Fruit fly (Drosophila melanogaster): ENCODE measurements around the gene plh.

The plh gene

DNA sequence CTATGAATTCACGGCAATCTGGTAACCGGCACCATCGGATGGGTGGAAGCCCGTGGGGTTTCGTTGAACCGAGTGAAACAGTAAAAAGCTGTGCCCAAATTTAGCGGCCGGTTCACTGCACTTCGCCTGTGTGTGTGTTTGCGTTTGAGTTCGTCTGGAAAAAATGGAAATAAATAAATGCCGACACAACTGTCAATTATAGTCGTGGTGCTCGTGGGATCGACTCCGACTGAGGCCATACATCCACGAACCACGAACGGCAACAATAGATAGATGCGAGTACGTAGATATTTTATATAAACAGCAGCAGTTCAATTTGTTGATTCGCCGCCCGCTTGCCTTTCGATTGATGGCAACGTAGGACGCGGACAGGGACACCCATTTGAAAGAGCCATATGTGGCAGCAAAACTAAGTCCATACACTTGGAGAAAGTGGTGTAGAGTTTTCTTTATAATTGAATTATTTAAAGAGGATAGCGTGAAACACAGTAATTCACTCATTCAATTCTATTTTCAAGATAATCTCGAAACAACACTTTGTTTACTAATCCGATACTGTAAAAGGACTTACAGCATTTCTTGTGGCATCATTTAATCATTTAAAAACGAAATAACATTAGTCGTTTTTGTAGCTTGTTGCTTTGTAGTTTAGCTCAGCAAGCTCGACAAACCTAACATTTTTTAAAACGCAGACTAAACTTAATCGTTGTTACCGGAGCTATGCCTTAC, 15.1 kb downstream of the plh start (continued):
- peak; percentile 11 for TF ChIP-seq CG7839 (tag; optimal IDR thresholded peaks at IDR 0.05)
- no peak for TF ChIP-seq caup (GFP tag; optimal IDR thresholded peaks at IDR 0.05; ENCODE audit: severe bottlenecking)
- TF ChIP-seq Sox102F (GFP tag; optimal IDR thresholded peaks at IDR 0.05), result peak; percentile 3
- TF ChIP-seq chinmo (GFP tag; IDR thresholded peaks at IDR 0.05; ENCODE audit: partially characterized antibody), result peak; percentile 54; the same call in 1 of the 4 replicates
- peak; percentile 27 for TF ChIP-seq CG8388 (GFP tag; optimal IDR thresholded peaks at IDR 0.05)
- peak; percentile 11 for TF ChIP-seq CG1602 (GFP tag; optimal IDR thresholded peaks at IDR 0.05)
- 0 out of 2 replicates have a peak, but pooled peaks have one; percentile 18 for TF ChIP-seq Rfx (GFP tag; IDR thresholded peaks at IDR 0.05)
- no peak for TF ChIP-seq CG31224 (GFP tag; IDR thresholded peaks at IDR 0.05)
- 0 out of 3 replicates have a peak, but pooled peaks have one; percentile 9 for TF ChIP-seq row (GFP tag; IDR thresholded peaks at IDR 0.05)
- no peak for TF ChIP-seq CG9215 (GFP tag; IDR thresholded peaks at IDR 0.05)
- TF ChIP-seq Mad (GFP tag; optimal IDR thresholded peaks at IDR 0.05), result peak; percentile 16
- peak; percentile 17 for TF ChIP-seq Hmr (GFP tag; optimal IDR thresholded peaks at IDR 0.05)
- peak; percentile 8 for TF ChIP-seq CG13424 (tag; optimal IDR thresholded peaks at IDR 0.05)
- TF ChIP-seq ci (GFP tag; IDR thresholded peaks at IDR 0.05), result peak; percentile 20; the same call in 1 of the 3 replicates
- peak; percentile 2 for TF ChIP-seq tio (GFP tag; optimal IDR thresholded peaks at IDR 0.05)
- no peak for TF ChIP-seq pzg (GFP tag; optimal IDR thresholded peaks at IDR 0.05)
- no peak for TF ChIP-seq CG11093 (GFP tag; IDR thresholded peaks at IDR 0.05)
- no peak for TF ChIP-seq Taf1 (GFP tag; IDR thresholded peaks at IDR 0.05)
- TF ChIP-seq CG1024 (GFP tag; IDR thresholded peaks at IDR 0.05), result 0 out of 2 replicates have a peak, but pooled peaks have one; percentile 7
- no peak for TF ChIP-seq cas (GFP tag; IDR thresholded peaks at IDR 0.05)
- peak; percentile 13; the same call in 1 of the 2 replicates for TF ChIP-seq CG4730 (GFP tag; IDR thresholded peaks at IDR 0.05)
- no peak for TF ChIP-seq cato (GFP tag; optimal IDR thresholded peaks at IDR 0.05; ENCODE audit: borderline replicate concordance)
- no peak for TF ChIP-seq CG3995 (GFP tag; optimal IDR thresholded peaks at IDR 0.05)
- TF ChIP-seq CG4424 (GFP tag; optimal IDR thresholded peaks at IDR 0.05), result no peak
- TF ChIP-seq repo (GFP tag; optimal IDR thresholded peaks at IDR 0.05), result no peak
- peak; percentile 1 for TF ChIP-seq CG2712 (tag; optimal IDR thresholded peaks at IDR 0.05)
- TF ChIP-seq br (optimal IDR thresholded peaks at IDR 0.05), result no peak
- peak; percentile 18 for TF ChIP-seq Lhr (GFP tag; optimal IDR thresholded peaks at IDR 0.05)
- peak; percentile 32 for TF ChIP-seq sqz (GFP tag; optimal IDR thresholded peaks at IDR 0.05)
- 0 out of 2 replicates have a peak, but pooled peaks have one; percentile 11 for TF ChIP-seq HLH3B (GFP tag; IDR thresholded peaks at IDR 0.05)
- TF ChIP-seq Max (GFP tag; optimal IDR thresholded peaks at IDR 0.05), result no peak
- TF ChIP-seq trem (tag; optimal IDR thresholded peaks at IDR 0.05), result no peak
- no peak for TF ChIP-seq luna (GFP tag; optimal IDR thresholded peaks at IDR 0.05)
- no peak for TF ChIP-seq emc (GFP tag; optimal IDR thresholded peaks at IDR 0.05)
- TF ChIP-seq CG2120 (GFP tag; optimal IDR thresholded peaks at IDR 0.05), result no peak
- no peak for TF ChIP-seq E2f1 (GFP tag; IDR thresholded peaks at IDR 0.05)
- peak; percentile 12 for TF ChIP-seq CG8359 (GFP tag; optimal IDR thresholded peaks at IDR 0.05; ENCODE audit: borderline replicate concordance)
- TF ChIP-seq HLHmδ (GFP tag; optimal IDR thresholded peaks at IDR 0.05), result peak; percentile 10
- TF ChIP-seq Bteb2 (GFP tag; optimal IDR thresholded peaks at IDR 0.05), result no peak
- TF ChIP-seq Xbp1 (GFP tag; optimal IDR thresholded peaks at IDR 0.05), result peak; percentile 19
- TF ChIP-seq Ada2b (GFP tag; IDR thresholded peaks at IDR 0.05), result no peak
- peak; percentile 2 for TF ChIP-seq CG7271 (tag; optimal IDR thresholded peaks at IDR 0.05)
- peak; percentile 51 for TF ChIP-seq gem (tag; optimal IDR thresholded peaks at IDR 0.05)
- TF ChIP-seq Asciz (GFP tag; optimal IDR thresholded peaks at IDR 0.05), result peak; percentile 18
- no peak for TF ChIP-seq CG6813 (GFP tag; optimal IDR thresholded peaks at IDR 0.05)
- TF ChIP-seq HmgZ (tag; optimal IDR thresholded peaks at IDR 0.05), result no peak
- TF ChIP-seq Pdp1 (GFP tag; optimal IDR thresholded peaks at IDR 0.05), result peak in 1 of 2 experiments; percentile 48
- peak; percentile 56; the same call in 2 of the 3 replicates for TF ChIP-seq CG17361 (GFP tag; IDR thresholded peaks at IDR 0.05)
- no peak for TF ChIP-seq Fer2 (tag; optimal IDR thresholded peaks at IDR 0.05)
